Worm (Caenorhabditis elegans) whole organism, young adult: ENCODE measurements around the gene folt-3.

Experiments
- B0261.1 ChIP-seq: sonication (generic microtip); optimal IDR thresholded peaks from 2 replicates; lab custom pipeline; 2016; ENCODE audit warnings: mild to moderate bottlenecking, missing genetic modification characterization, moderate library complexity, missing compliant biosample characterization
- C17E4.6 ChIP-seq: fragments of 200-800 bp; sonication (Bioruptor generic); IDR thresholded peaks from 2 replicates; pipeline ENCODE4 v1.3.6; 2022; ENCODE audit warnings: missing genetic modification reagents, missing genetic modification characterization, missing compliant biosample characterization
- F10E7.11 ChIP-seq: sonication (generic microtip); optimal IDR thresholded peaks from 2 replicates; lab custom pipeline; 2017; ENCODE audit warnings: mild to moderate bottlenecking, missing genetic modification characterization, moderate library complexity, missing compliant biosample characterization
- F23B12.7 ChIP-seq: sonication (generic microtip); optimal IDR thresholded peaks from 2 replicates; lab custom pipeline; 2017; ENCODE audit warnings: missing genetic modification characterization, mild to moderate bottlenecking, missing compliant biosample characterization, antibody characterized with exemption, moderate library complexity; ENCODE audit not compliant: insufficient read depth
- F33H1.4 ChIP-seq: fragments of 200-800 bp; sonication (Bioruptor generic); IDR thresholded peaks from 2 replicates; pipeline ENCODE4 v1.3.6; 2022; ENCODE audit warnings: missing genetic modification reagents, missing genetic modification characterization, missing compliant biosample characterization
- F37B4.10 ChIP-seq: fragments of 200-800 bp; sonication (Bioruptor generic); IDR thresholded peaks from 2 replicates; pipeline ENCODE4 v1.3.6; 2022; ENCODE audit warnings: missing genetic modification characterization, missing compliant biosample characterization
- F57A8.1 ChIP-seq: fragments of 200-800 bp; sonication (Bioruptor generic); optimal IDR thresholded peaks from 2 replicates; lab custom pipeline; 2018; ENCODE audit warnings: mild to moderate bottlenecking, missing genetic modification characterization, moderate library complexity, missing compliant biosample characterization
- K11D2.4 ChIP-seq: fragments of 200-800 bp; sonication (Bioruptor generic); IDR thresholded peaks from 2 replicates; pipeline ENCODE4 v1.3.6; 2022; ENCODE audit warnings: missing genetic modification reagents, missing genetic modification characterization, missing compliant biosample characterization
- akir-1 ChIP-seq: fragments of 200-800 bp; sonication (Bioruptor generic); optimal IDR thresholded peaks from 2 replicates; lab custom pipeline; 2018; ENCODE audit warnings: mild to moderate bottlenecking, missing genetic modification characterization, moderate library complexity, missing compliant biosample characterization
- aptf-2 ChIP-seq: fragments of 200-800 bp; sonication (Bioruptor generic); conservative IDR thresholded peaks from 2 replicates; pipeline ENCODE4 v1.3.6; 2022; ENCODE audit warnings: missing genetic modification reagents, missing genetic modification characterization, missing compliant biosample characterization
- aptf-3 ChIP-seq: fragments of 200-800 bp; sonication (Bioruptor generic); IDR thresholded peaks from 2 replicates; pipeline ENCODE4 v1.3.6; 2022; ENCODE audit warnings: missing genetic modification characterization, missing compliant biosample characterization
- athp-1 ChIP-seq: sonication (generic microtip); optimal IDR thresholded peaks from 2 replicates; lab custom pipeline; 2017; ENCODE audit warnings: mild to moderate bottlenecking, missing genetic modification characterization, missing compliant biosample characterization
- attf-6 ChIP-seq: fragments of 200-800 bp; sonication (Bioruptor generic); IDR thresholded peaks from 2 replicates; pipeline ENCODE4 v1.3.6; 2022; ENCODE audit warnings: missing genetic modification reagents, missing genetic modification characterization, missing compliant biosample characterization
- ceh-100 ChIP-seq: fragments of 200-800 bp; sonication (Bioruptor generic); IDR thresholded peaks from 2 replicates; pipeline ENCODE4 v1.3.6; 2022; ENCODE audit warnings: missing genetic modification reagents, missing genetic modification characterization, missing compliant biosample characterization
- ceh-40 ChIP-seq: fragments of 200-800 bp; sonication (Bioruptor generic); IDR thresholded peaks from 2 replicates; pipeline ENCODE4 v1.3.6; 2022; ENCODE audit warnings: missing genetic modification characterization, missing compliant biosample characterization
- ceh-79 ChIP-seq: sonication (generic microtip); optimal IDR thresholded peaks from 2 replicates; lab custom pipeline; 2017; ENCODE audit warnings: mild to moderate bottlenecking, missing genetic modification characterization, missing compliant biosample characterization
- dpl-1 ChIP-seq: fragments of 150-350 bp; optimal IDR thresholded peaks from 2 replicates; lab custom pipeline; 2014; ENCODE audit warnings: missing biosample characterization, missing genetic modification reagents, missing genetic modification characterization
- efl-1 ChIP-seq: fragments of 150-350 bp; optimal IDR thresholded peaks from 2 replicates; lab custom pipeline; 2014; ENCODE audit warnings: missing biosample characterization, missing genetic modification reagents, missing genetic modification characterization
- egl-18 ChIP-seq: fragments of 200-800 bp; sonication (Bioruptor generic); IDR thresholded peaks from 2 replicates; pipeline ENCODE4 v1.3.6; 2022; ENCODE audit warnings: missing genetic modification reagents, missing genetic modification characterization, missing compliant biosample characterization
- egl-44 ChIP-seq: fragments of 200-800 bp; sonication (Bioruptor generic); IDR thresholded peaks from 2 replicates; pipeline ENCODE4 v1.3.6; 2022; ENCODE audit warnings: missing genetic modification reagents, missing genetic modification characterization, missing compliant biosample characterization
- him-1 ChIP-seq: sonication (generic microtip); optimal IDR thresholded peaks from 2 replicates; lab custom pipeline; 2016; ENCODE audit warnings: missing genotype, missing genetic modification reagents, missing genetic modification characterization, missing compliant biosample characterization
- hlh-12 ChIP-seq: sonication (generic microtip); optimal IDR thresholded peaks from 2 replicates; lab custom pipeline; 2016; ENCODE audit warnings: missing genetic modification characterization, missing compliant biosample characterization
- hrde-1 ChIP-seq: sonication (generic microtip); optimal IDR thresholded peaks from 2 replicates; lab custom pipeline; 2016; ENCODE audit warnings: missing genetic modification characterization, mild to moderate bottlenecking, missing compliant biosample characterization, moderate library complexity, missing genotype, missing genetic modification reagents, borderline replicate concordance
- hsf-1 ChIP-seq: fragments of 200-800 bp; sonication (Bioruptor generic); IDR thresholded peaks from 2 replicates; pipeline ENCODE4 v1.3.6; 2022; ENCODE audit warnings: missing genetic modification reagents, missing genetic modification characterization, missing compliant biosample characterization
- lag-1 ChIP-seq: fragments of 200-800 bp; sonication (Bioruptor generic); IDR thresholded peaks from 2 replicates; pipeline ENCODE4 v1.3.6; 2022; ENCODE audit warnings: missing genetic modification reagents, missing genetic modification characterization, missing compliant biosample characterization
- lin-35 ChIP-seq, 3 experiments: fragments of 150-350 bp in 2 of 3; sonication (generic microtip) in 1 of 3; optimal IDR thresholded peaks; 2 replicates each; lab custom pipeline; 2014 to 2018; ENCODE audit warnings: missing biosample characterization in 3 of 3, missing genetic modification characterization in 3 of 3, missing genetic modification reagents in 3 of 3
- lin-54 ChIP-seq: fragments of 200-800 bp; sonication (Bioruptor generic); optimal IDR thresholded peaks from 2 replicates; lab custom pipeline; 2018; ENCODE audit warnings: mild to moderate bottlenecking, missing genetic modification characterization, missing compliant biosample characterization
- lir-1 ChIP-seq: fragments of 200-800 bp; sonication (Bioruptor generic); conservative IDR thresholded peaks from 2 replicates; pipeline ENCODE4 v1.3.6; 2022; ENCODE audit warnings: missing genetic modification reagents, missing genetic modification characterization, missing compliant biosample characterization
- lsl-1 ChIP-seq: fragments of 200-800 bp; sonication (Bioruptor generic); optimal IDR thresholded peaks from 2 replicates; lab custom pipeline; 2018; ENCODE audit warnings: mild to moderate bottlenecking, missing genetic modification characterization, moderate library complexity, missing compliant biosample characterization
- madf-6 ChIP-seq: fragments of 200-800 bp; sonication (Bioruptor generic); IDR thresholded peaks from 2 replicates; pipeline ENCODE4 v1.3.6; 2022; ENCODE audit warnings: missing genetic modification reagents, missing genetic modification characterization, missing compliant biosample characterization
- madf-8 ChIP-seq: fragments of 200-800 bp; sonication (Bioruptor generic); conservative IDR thresholded peaks from 2 replicates; pipeline ENCODE4 v1.3.6; 2022; ENCODE audit warnings: missing genetic modification reagents, missing genetic modification characterization, missing compliant biosample characterization
- nhr-90 ChIP-seq: sonication (generic microtip); optimal IDR thresholded peaks from 2 replicates; lab custom pipeline; 2016; ENCODE audit warnings: missing genotype, mild to moderate bottlenecking, missing genetic modification characterization, missing compliant biosample characterization
- pha-4 ChIP-seq: fragments of 150-350 bp; sonication (generic microtip); optimal IDR thresholded peaks from 2 replicates; lab custom pipeline; 2014; ENCODE audit warnings: missing biosample characterization, missing genetic modification reagents, missing genetic modification characterization
- snpc-1.3 ChIP-seq: sonication (generic microtip); optimal IDR thresholded peaks from 2 replicates; lab custom pipeline; 2017; ENCODE audit warnings: missing genetic modification characterization, mild to moderate bottlenecking, missing compliant biosample characterization, antibody characterized with exemption, moderate library complexity, missing genotype, missing genetic modification reagents; ENCODE audit not compliant: insufficient read depth
- snpc-4 ChIP-seq, 5 experiments: fragments of 150-350 bp in 1 of 5; sonication (generic microtip) in 4 of 5; optimal IDR thresholded peaks; 2 replicates each; lab custom pipeline; 2014 to 2018; ENCODE audit warnings: missing genetic modification characterization in 5 of 5, missing biosample characterization in 3 of 5, antibody characterized with exemption in 2 of 5, mild to moderate bottlenecking in 2 of 5, missing compliant biosample characterization in 2 of 5, missing genotype in 2 of 5, moderate library complexity in 2 of 5, missing genetic modification reagents in 1 of 5
- tbp1 ChIP-seq: fragments of 200-800 bp; sonication (Bioruptor generic); optimal IDR thresholded peaks from 2 replicates; lab custom pipeline; 2018; ENCODE audit warnings: mild to moderate bottlenecking, missing genetic modification characterization, missing compliant biosample characterization
- unc-62 ChIP-seq: fragments of 150-350 bp; optimal IDR thresholded peaks from 2 replicates; lab custom pipeline; 2014; ENCODE audit warnings: missing biosample characterization, missing genetic modification reagents, missing genetic modification characterization
- xnd-1 ChIP-seq: sonication (generic microtip); optimal IDR thresholded peaks from 2 replicates; lab custom pipeline; 2016; ENCODE audit warnings: missing genotype, missing genetic modification reagents, missing genetic modification characterization, missing compliant biosample characterization
- zim-3 ChIP-seq: sonication (generic microtip); optimal IDR thresholded peaks from 2 replicates; lab custom pipeline; 2017; ENCODE audit warnings: mild to moderate bottlenecking, missing genetic modification characterization, moderate library complexity, missing compliant biosample characterization

Gene folt-3

DNA sequence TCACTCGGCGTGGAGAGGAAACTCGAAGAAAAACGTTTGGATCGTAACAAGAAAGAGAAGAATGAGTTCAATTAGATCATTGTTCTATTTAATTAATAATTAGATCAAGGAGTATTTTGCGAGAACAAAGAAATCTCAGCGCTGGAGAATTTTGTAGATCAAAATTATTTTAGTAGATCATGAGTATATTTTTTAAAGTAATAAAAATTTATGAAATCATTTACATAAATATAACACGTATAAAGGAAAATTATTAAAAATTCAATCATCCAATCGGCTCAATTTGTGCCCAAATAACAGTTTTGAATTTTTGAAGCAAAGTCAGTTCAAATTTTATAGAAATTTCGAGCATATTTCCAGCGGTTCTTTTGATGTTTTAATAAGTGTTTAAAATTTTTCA is 14.6 kb upstream of the folt-3 start, which contains the start of gene C50E3.13:
Gene C50E3.13, minus strand, starts transcription at position 101 of the 400 bp plus-strand sequence.
- TF ChIP-seq C17E4.6 (GFP tag; lab: Robert Waterston, UW), result no peak
- no peak for TF ChIP-seq xnd-1 (tag; lab: Kevin White, UChicago)
- TF ChIP-seq lir-1 (GFP tag; lab: Robert Waterston, UW), result no peak
- no peak for TF ChIP-seq akir-1
- TF ChIP-seq attf-6 (GFP tag; lab: Robert Waterston, UW), result no peak
- no peak for TF ChIP-seq ceh-40 (GFP tag; lab: Robert Waterston, UW)
- no peak for TF ChIP-seq snpc-4 (GFP tag; optimal IDR thresholded peaks at IDR 0.05; lab: Kevin White, UChicago)
- TF ChIP-seq snpc-4 (tag; optimal IDR thresholded peaks at IDR 0.05; lab: Kevin White, UChicago), result no peak
- TF ChIP-seq F23B12.7, result no peak
- TF ChIP-seq lin-35 (GFP tag; optimal IDR thresholded peaks at IDR 0.05; lab: Kevin White, UChicago), result no peak
- TF ChIP-seq B0261.1, result no peak
- TF ChIP-seq aptf-3 (GFP tag; lab: Robert Waterston, UW), result no peak
- no peak for TF ChIP-seq F57A8.1 (GFP tag; lab: Kevin White, UChicago)
- TF ChIP-seq pha-4, result no peak
- TF ChIP-seq, all 124 proteins: peak for 0

ce11 chrV:7622011-7622465 is 12.5 kb upstream of the folt-3 start, which contains the start of gene C50E3.12:
Gene C50E3.12, minus strand, starts transcription at chrV:7622061.
- peak; percentile 45 for TF ChIP-seq dpl-1 (GFP tag; lab: Kevin White, UChicago)
- no peak for TF ChIP-seq hsf-1 (GFP tag; lab: Robert Waterston, UW)
- TF ChIP-seq F33H1.4, result 0 out of 2 replicates have a peak, but pooled peaks have one; percentile 11
- peak; percentile 5 for TF ChIP-seq lsl-1 (GFP tag; lab: Kevin White, UChicago)
- TF ChIP-seq xnd-1 (tag; lab: Kevin White, UChicago), result peak; percentile 30
- TF ChIP-seq efl-1 (GFP tag; lab: Kevin White, UChicago), result peak; percentile 79
- TF ChIP-seq madf-6 (GFP tag; lab: Robert Waterston, UW), result peak; percentile 89
- no peak for TF ChIP-seq lin-35 (GFP tag; optimal IDR thresholded peaks at IDR 0.05; lab: Kevin White, UChicago)
- peak; percentile 75 for TF ChIP-seq madf-8 (GFP tag; lab: Robert Waterston, UW)

DNA sequence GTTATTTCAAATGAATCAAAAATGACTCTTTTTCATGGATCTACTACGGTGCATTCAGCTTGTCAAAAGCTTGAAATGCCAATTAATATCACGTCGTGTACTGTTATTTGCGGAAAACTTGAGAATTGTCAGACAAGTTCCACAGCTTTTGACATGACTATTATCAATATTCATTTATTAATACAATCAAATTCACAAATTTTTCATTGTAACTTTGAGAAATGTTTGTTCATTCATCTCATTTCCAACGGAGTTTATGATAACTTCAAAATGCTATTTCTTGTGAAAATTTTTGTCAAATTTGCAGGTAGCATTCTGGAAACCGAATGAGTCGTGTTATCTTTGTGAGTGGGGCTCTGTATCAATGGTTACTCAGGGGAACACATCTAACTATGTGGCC is 8.6 kb upstream of the folt-3 start, which contains the start of gene C50E3.15:
Gene C50E3.15, plus strand, starts transcription at position 301 of the 400 bp plus-strand sequence.
- TF ChIP-seq aptf-2 (GFP tag; lab: Robert Waterston, UW) (no peak), him-1 (no peak), zim-3 (tag; lab: Kevin White, UChicago) (no peak), athp-1 (tag; lab: Kevin White, UChicago) (no peak), lag-1 (GFP tag; lab: Robert Waterston, UW) (no peak), lsl-1 (GFP tag; lab: Kevin White, UChicago) (no peak), snpc-1.3 (tag; lab: Kevin White, UChicago) (no peak), egl-44 (GFP tag; lab: Robert Waterston, UW) (no peak), hrde-1 (no peak), nhr-90 (no peak), unc-62 (GFP tag; lab: Kevin White, UChicago) (no peak), lin-54 (GFP tag; lab: Kevin White, UChicago) (no peak)

DNA sequence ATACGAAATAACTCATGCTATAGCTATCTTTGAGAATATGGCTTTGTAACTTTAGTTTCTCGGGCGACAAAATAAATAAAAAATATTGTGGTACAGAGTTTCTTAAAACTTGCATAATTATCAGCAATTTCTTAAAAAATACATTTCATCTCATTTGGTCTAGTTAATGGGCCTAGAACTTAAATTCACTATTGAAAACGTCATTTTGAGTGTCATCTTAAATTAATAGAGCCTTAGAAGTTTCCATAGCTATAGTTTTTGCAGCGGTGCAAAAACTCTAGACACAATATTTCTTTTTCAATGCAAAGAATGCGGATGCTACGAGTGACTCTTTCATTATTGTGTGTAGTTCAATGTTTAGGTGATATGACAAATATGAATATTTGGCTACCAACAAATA is 2.5 kb upstream of the folt-3 start, which contains the start of gene clec-215:
Gene clec-215, plus strand, starts transcription at position 301 of the 400 bp plus-strand sequence.
- TF ChIP-seq ceh-100 (GFP tag; lab: Robert Waterston, UW) (no peak), F37B4.10 (GFP tag; lab: Robert Waterston, UW) (no peak), madf-6 (GFP tag; lab: Robert Waterston, UW) (no peak), K11D2.4 (GFP tag; lab: Robert Waterston, UW) (no peak), hlh-12 (no peak), egl-18 (GFP tag; lab: Robert Waterston, UW) (no peak), F10E7.11 (tag; lab: Kevin White, UChicago) (no peak), tbp1 (no peak), ceh-79 (tag; lab: Kevin White, UChicago) (no peak)
